Worm (Caenorhabditis elegans) whole organism, L2 larva: ENCODE results near the gene gad-3.

Source experiments
- ama-1 ChIP-seq: fragments of 150-350 bp; optimal IDR thresholded peaks from 2 replicates; lab custom pipeline; 2018; ENCODE audit warnings: inconsistent platforms
- ceh-16 ChIP-seq: fragments of 150-350 bp; optimal IDR thresholded peaks from 2 replicates; lab custom pipeline; 2014; ENCODE audit warnings: missing biosample characterization, missing genetic modification characterization

ce11 chrV:9162118-9162729 lies 10.6 kb downstream of the gad-3 start:
- TF ChIP-seq ama-1 (lab: Kevin White, UChicago) (no peak), ceh-16 (tag; lab: Kevin White, UChicago) (no peak)
